Fruit fly (Drosophila melanogaster): ENCODE data around the gene CG43394.

DNA sequence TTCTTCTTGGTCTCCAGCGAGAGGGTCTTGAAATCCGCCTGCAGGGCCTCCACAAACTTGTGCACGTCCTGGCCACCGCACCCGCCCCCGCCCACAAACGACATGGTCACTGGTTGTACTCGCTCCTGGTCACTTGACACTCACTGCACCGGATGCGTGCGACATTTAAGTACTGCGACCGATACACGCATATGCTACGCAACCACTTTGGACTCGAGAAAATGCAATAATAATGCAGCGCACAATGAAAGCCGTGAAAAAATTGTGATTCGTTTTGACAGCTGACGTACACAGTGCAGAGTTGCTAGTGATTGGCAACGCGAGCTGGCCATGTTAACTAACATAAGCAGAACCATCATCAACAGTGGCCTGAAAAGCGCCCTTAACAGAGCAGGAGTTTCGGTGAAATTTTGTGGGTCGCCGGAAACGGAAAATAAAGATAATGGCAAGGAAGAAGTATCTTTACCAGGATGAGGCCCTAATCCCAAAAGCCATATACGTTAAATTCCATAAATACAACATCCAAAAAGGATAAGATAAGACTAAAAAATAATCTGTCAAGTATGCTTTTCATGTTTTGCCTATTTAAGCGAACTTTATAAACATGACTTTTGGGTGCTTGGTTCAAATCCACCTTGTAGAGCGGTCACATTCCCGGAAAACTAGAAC lies 21.7 kb upstream of the CG43394 start, which contains the start of the genes mon2 and CG8673:
- TF ChIP-seq br (GFP tag; optimal IDR thresholded peaks at IDR 0.05) (no peak), Abd-B (GFP tag; optimal IDR thresholded peaks at IDR 0.05) (no peak)

Measured in whole organism, wandering third instar larva.